Fruit fly (Drosophila melanogaster): ENCODE data around the gene CG13856.

The CG13856 gene

dm6 chr3R:22381077-22381476 is 21.4 kb upstream of the CG13856 start, which contains the start of gene CG43342 (continued):
- TF ChIP-seq CG9609 (GFP tag; optimal IDR thresholded peaks at IDR 0.05) (no peak), al (GFP tag; IDR thresholded peaks at IDR 0.05) (no peak), pzg (GFP tag; optimal IDR thresholded peaks at IDR 0.05) (peak; percentile 40), Fer3 (tag; optimal IDR thresholded peaks at IDR 0.05) (no peak), CG7928 (GFP tag; optimal IDR thresholded peaks at IDR 0.05) (no peak), ranshi (GFP tag; IDR thresholded peaks at IDR 0.05) (no peak), CkIIα-i1 (GFP tag; IDR thresholded peaks at IDR 0.05) (no peak), Opbp (GFP tag; IDR thresholded peaks at IDR 0.05; ENCODE audit: partially characterized antibody) (peak; percentile 80; the same call in 2 of the 3 replicates), slp2 (GFP tag; optimal IDR thresholded peaks at IDR 0.05) (no peak), CG2712 (tag; optimal IDR thresholded peaks at IDR 0.05) (peak; percentile 46), trh (GFP tag; optimal IDR thresholded peaks at IDR 0.05) (no peak), hb (GFP tag; IDR thresholded peaks at IDR 0.05; ENCODE audit: partially characterized antibody) (peak; percentile 82), C15 (GFP tag; IDR thresholded peaks at IDR 0.05) (no peak)

DNA sequence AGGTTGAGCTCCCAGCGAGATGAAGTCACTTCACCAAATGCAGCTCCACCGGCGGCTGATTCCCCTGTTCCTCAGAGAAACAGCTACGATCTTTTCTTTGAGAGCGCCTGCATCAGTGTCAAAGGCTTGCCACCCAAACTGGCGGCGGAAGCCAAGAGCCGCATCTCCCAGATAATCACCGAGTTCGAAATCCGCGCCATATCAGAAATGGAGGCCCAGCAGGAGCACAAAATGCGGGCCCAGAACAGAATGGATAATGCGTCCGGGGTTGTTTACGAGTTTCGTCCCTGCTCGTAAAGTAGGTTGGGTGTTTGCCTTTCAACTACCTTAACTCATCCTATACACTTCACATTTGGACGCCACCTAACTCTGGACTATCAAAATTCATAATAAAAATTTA is 20.7 kb upstream of the CG13856 start, which contains the start of gene Gpdh3:
Gene Gpdh3, plus strand, starts transcription at position 301 of the 400 bp plus-strand sequence.
- TF ChIP-seq Opbp (GFP tag; IDR thresholded peaks at IDR 0.05; ENCODE audit: partially characterized antibody): 0 out of 3 replicates have a peak, but pooled peaks have one; percentile 35
- TF ChIP-seq gcm (GFP tag; optimal IDR thresholded peaks at IDR 0.05): peak; percentile 40
- TF ChIP-seq Hr51 (GFP tag; optimal IDR thresholded peaks at IDR 0.05): no peak
- peak; percentile 49 for TF ChIP-seq Med (GFP tag)

- TF ChIP-seq scrt (GFP tag; optimal IDR thresholded peaks at IDR 0.05) (peak; percentile 70), ttk (GFP tag; IDR thresholded peaks at IDR 0.05) (no peak), Elba2 (GFP tag; optimal IDR thresholded peaks at IDR 0.05) (peak; percentile 59), CG4360 (GFP tag; IDR thresholded peaks at IDR 0.05) (peak; percentile 37; the same call in 1 of the 2 replicates), ci (GFP tag; IDR thresholded peaks at IDR 0.05) (no peak), onecut (GFP tag; IDR thresholded peaks at IDR 0.05) (peak; percentile 90), Rx (GFP tag; IDR thresholded peaks at IDR 0.05) (no peak), crp (GFP tag; optimal IDR thresholded peaks at IDR 0.05) (peak in 1 of 2 experiments; percentile 3), insv (GFP tag; optimal IDR thresholded peaks at IDR 0.05) (peak in 1 of 2 experiments; percentile 2)
Measured at dm6 chr3R:22389614-22390013, 12.8 kb upstream of the CG13856 start, which contains the start of the genes CAH8 and CG7059. Gene CAH8, minus strand, starts transcription at chr3R:22389714. Gene CG7059, plus strand, starts transcription at chr3R:22389780.

dm6 chr3R:22390109-22390508 is 12.3 kb upstream of the CG13856 start:
- TF ChIP-seq caup (GFP tag; optimal IDR thresholded peaks at IDR 0.05; ENCODE audit: severe bottlenecking) (no peak), CG10543 (GFP tag; optimal IDR thresholded peaks at IDR 0.05) (peak; percentile 3), CG13894 (tag; optimal IDR thresholded peaks at IDR 0.05) (peak; percentile 92), CG6765 (GFP tag; optimal IDR thresholded peaks at IDR 0.05) (no peak), Deaf1 (tag; optimal IDR thresholded peaks at IDR 0.05) (peak; percentile 37), sima (GFP tag; optimal IDR thresholded peaks at IDR 0.05) (no peak), ac (GFP tag; optimal IDR thresholded peaks at IDR 0.05) (no peak), sna (GFP tag; IDR thresholded peaks at IDR 0.05; ENCODE audit: partially characterized antibody) (no peak), CG15479 (GFP tag; optimal IDR thresholded peaks at IDR 0.05) (peak; percentile 33), CG34224 (GFP tag; IDR thresholded peaks at IDR 0.05; ENCODE audit: partially characterized antibody) (peak; percentile 37; the same call in 1 of the 3 replicates)
